Worm (Caenorhabditis elegans): Measurements from ENCODE around the gene ncr-2.

The ncr-2 gene

ce11 chrIII:8242809-8243208 lies 15.3 kb upstream of the ncr-2 start, which contains the start of gene C02F5.12:
C02F5.12 (minus strand) TSS chrIII:8243029.
- TF ChIP-seq unc-62 (GFP tag; optimal IDR thresholded peaks at IDR 0.05) = no peak

ce11 chrIII:8244052-8244451 lies 14.1 kb upstream of the ncr-2 start, which contains the start of the genes pbs-6 and cids-1:
pbs-6 (minus strand) TSS chrIII:8244092.
cids-1 (plus strand) TSS chrIII:8244445.
- no peak for TF ChIP-seq unc-62 (GFP tag; optimal IDR thresholded peaks at IDR 0.05)

ce11 chrIII:8245591-8245990 lies 12.6 kb upstream of the ncr-2 start, which contains the start of gene C02F5.3:
C02F5.3 (plus strand) TSS chrIII:8245891.
- TF ChIP-seq unc-62 (GFP tag; optimal IDR thresholded peaks at IDR 0.05) = no peak

ce11 chrIII:8247051-8247450 lies 11.1 kb upstream of the ncr-2 start, which contains the start of gene C02F5.13:
C02F5.13 (plus strand) TSS chrIII:8247351.
- no peak for TF ChIP-seq unc-62 (GFP tag; optimal IDR thresholded peaks at IDR 0.05)

ce11 chrIII:8249381-8249780 lies 8.8 kb upstream of the ncr-2 start, which contains the start of the genes C02F5.10 and C02F5.2:
C02F5.10 (minus strand) TSS chrIII:8249481.
C02F5.2 (plus strand) TSS chrIII:8249619.
- no peak for TF ChIP-seq unc-62 (GFP tag; optimal IDR thresholded peaks at IDR 0.05)

- TF ChIP-seq unc-62 (GFP tag; optimal IDR thresholded peaks at IDR 0.05) = no peak
Measured at ce11 chrIII:8250007-8250683, 8.0 kb upstream of the ncr-2 start, which contains the start of gene knl-1. knl-1 (plus strand) TSS chrIII:8250632.

- no peak for TF ChIP-seq unc-62 (GFP tag; optimal IDR thresholded peaks at IDR 0.05)
Measured at ce11 chrIII:8254938-8255337, 3.2 kb upstream of the ncr-2 start, which contains the start of gene F09G8.5. F09G8.5 (plus strand) TSS chrIII:8254975.

- no peak for TF ChIP-seq unc-62 (GFP tag; optimal IDR thresholded peaks at IDR 0.05)
Measured at ce11 chrIII:8262599-8262998, 4.5 kb downstream of the ncr-2 start.

ce11 chrIII:8263377-8263776 lies 5.2 kb downstream of the ncr-2 start, which contains the start of gene col-91:
col-91 (minus strand) TSS chrIII:8263664.
- TF ChIP-seq unc-62 (GFP tag; optimal IDR thresholded peaks at IDR 0.05) = no peak

ce11 chrIII:8265753-8266152 lies 7.6 kb downstream of the ncr-2 start, which contains the start of gene mrps-9:
mrps-9 (plus strand) TSS chrIII:8266062.
- TF ChIP-seq unc-62 (GFP tag; optimal IDR thresholded peaks at IDR 0.05) = no peak

- no peak for TF ChIP-seq unc-62 (GFP tag; optimal IDR thresholded peaks at IDR 0.05)
Measured at ce11 chrIII:8268296-8268695, 10.2 kb downstream of the ncr-2 start, which contains the start of the genes F09G8.7 and crn-7. F09G8.7 (minus strand) TSS chrIII:8268355. crn-7 (plus strand) TSS chrIII:8268531.

ce11 chrIII:8271676-8272225 lies 13.6 kb downstream of the ncr-2 start, which contains the start of the genes mps-4 and F09G8.10:
mps-4 (minus strand) TSS chrIII:8271776.
F09G8.10 (minus strand) TSS chrIII:8272175.
- no peak for TF ChIP-seq unc-62 (GFP tag; optimal IDR thresholded peaks at IDR 0.05)

ce11 chrIII:8275871-8276270 lies 17.7 kb downstream of the ncr-2 start, which contains the start of gene clec-160:
clec-160 (minus strand) TSS chrIII:8275971.
- no peak for TF ChIP-seq unc-62 (GFP tag; optimal IDR thresholded peaks at IDR 0.05)

- no peak for TF ChIP-seq unc-62 (GFP tag; optimal IDR thresholded peaks at IDR 0.05)
Measured at ce11 chrIII:8278801-8279200, 20.7 kb downstream of the ncr-2 start, which contains the start of gene mig-10. mig-10 (plus strand) TSS chrIII:8279101.

- TF ChIP-seq unc-62 (GFP tag; optimal IDR thresholded peaks at IDR 0.05) = no peak
Measured at ce11 chrIII:8279567-8279966, 21.4 kb downstream of the ncr-2 start.

- no peak for TF ChIP-seq unc-62 (GFP tag; optimal IDR thresholded peaks at IDR 0.05)
Measured at ce11 chrIII:8280352-8280751, 22.2 kb downstream of the ncr-2 start.
